Worm (Caenorhabditis elegans) whole organism, L4 larva: ENCODE measurements around the gene zak-1.

Experiments
- F10B5.3 ChIP-seq: sonication (generic microtip); optimal IDR thresholded peaks from 2 replicates; lab custom pipeline; 2016; ENCODE audit warnings: mild to moderate bottlenecking, missing genetic modification characterization, missing compliant biosample characterization
- F44E2.7 ChIP-seq: fragments of 200-800 bp; sonication (Bioruptor generic); IDR thresholded peaks from 2 replicates; pipeline ENCODE4 v2.1.2; 2022; ENCODE audit warnings: missing genetic modification characterization, missing compliant biosample characterization
- T20F7.1 ChIP-seq: fragments of 200-800 bp; sonication (Bioruptor generic); optimal IDR thresholded peaks from 2 replicates; lab custom pipeline; 2018; ENCODE audit warnings: mild to moderate bottlenecking, missing genetic modification characterization, missing compliant biosample characterization
- aha-1 ChIP-seq: fragments of 150-350 bp; peaks from one replicate; lab custom pipeline; 2014; ENCODE audit warnings: missing biosample characterization, missing genetic modification characterization
- aly-2 ChIP-seq: sonication (generic microtip); optimal IDR thresholded peaks from 2 replicates; lab custom pipeline; 2018; ENCODE audit warnings: missing biosample characterization, missing genetic modification characterization
- ama-1 ChIP-seq: fragments of 150-350 bp; optimal IDR thresholded peaks from 2 replicates; lab custom pipeline; 2014; ENCODE audit warnings: inconsistent platforms, mixed read lengths
- attf-4 ChIP-seq: sonication (generic microtip); optimal IDR thresholded peaks from 3 replicates; lab custom pipeline; 2017; ENCODE audit warnings: missing biosample characterization, missing genetic modification characterization
- ceh-20 ChIP-seq: fragments of 200-800 bp; sonication (Bioruptor generic); IDR thresholded peaks from 2 replicates; pipeline ENCODE4 v1.3.6; 2022; ENCODE audit warnings: missing genetic modification reagents, missing genetic modification characterization, missing compliant biosample characterization
- ceh-32 ChIP-seq: sonication (generic microtip); optimal IDR thresholded peaks from 2 replicates; lab custom pipeline; 2016; ENCODE audit warnings: mild to moderate bottlenecking, missing genetic modification characterization, missing compliant biosample characterization; ENCODE audit not compliant: poor library complexity
- ceh-82 ChIP-seq: sonication (generic microtip); optimal IDR thresholded peaks from 2 replicates; lab custom pipeline; 2017; ENCODE audit warnings: missing biosample characterization, missing genetic modification characterization
- daf-16 ChIP-seq, 3 experiments: sonication (generic microtip); optimal IDR thresholded peaks; 2 replicates each; lab custom pipeline; 2016 to 2017; ENCODE audit warnings: missing genetic modification characterization in 3 of 3, missing genetic modification reagents in 3 of 3, mild to moderate bottlenecking in 2 of 3, missing compliant biosample characterization in 2 of 3, missing biosample characterization in 1 of 3, moderate library complexity in 1 of 3
- dmd-6 ChIP-seq: fragments of 200-800 bp; sonication (Bioruptor generic); IDR thresholded peaks from 2 replicates; pipeline ENCODE4 v1.3.6; 2022; ENCODE audit warnings: missing genetic modification reagents, missing genetic modification characterization, missing compliant biosample characterization
- dmd-8 ChIP-seq: fragments of 200-800 bp; sonication (Bioruptor generic); IDR thresholded peaks from 2 replicates; pipeline ENCODE4 v1.3.6; 2022; ENCODE audit warnings: missing genetic modification characterization, missing compliant biosample characterization
- dmd-9 ChIP-seq: fragments of 200-800 bp; sonication (Bioruptor generic); IDR thresholded peaks from 2 replicates; pipeline ENCODE4 v1.3.6; 2022; ENCODE audit warnings: missing genetic modification reagents, missing genetic modification characterization, missing compliant biosample characterization
- dpl-1 ChIP-seq: fragments of 150-350 bp; optimal IDR thresholded peaks from 2 replicates; lab custom pipeline; 2014; ENCODE audit warnings: missing biosample characterization, missing genetic modification reagents, missing genetic modification characterization
- duxl-1 ChIP-seq: sonication (generic microtip); optimal IDR thresholded peaks from 2 replicates; lab custom pipeline; 2016; ENCODE audit warnings: mild to moderate bottlenecking, missing genetic modification characterization, moderate library complexity, missing compliant biosample characterization; ENCODE audit not compliant: poor library complexity
- dve-1 ChIP-seq: sonication (generic microtip); optimal IDR thresholded peaks from 2 replicates; lab custom pipeline; 2017; ENCODE audit warnings: antibody characterized with exemption, mild to moderate bottlenecking, missing genetic modification characterization, missing compliant biosample characterization; ENCODE audit not compliant: insufficient read depth
- egl-27 ChIP-seq: sonication (generic microtip); optimal IDR thresholded peaks from 3 replicates; lab custom pipeline; 2017; ENCODE audit warnings: missing biosample characterization, missing genetic modification reagents, missing genetic modification characterization
- hif-1 ChIP-seq, 2 experiments: sonication (generic microtip); optimal IDR thresholded peaks; 2 replicates each; lab custom pipeline; 2016 to 2017; ENCODE audit warnings: missing compliant biosample characterization in 2 of 2, missing genetic modification characterization in 2 of 2, missing genetic modification reagents in 2 of 2, missing genotype in 2 of 2, mild to moderate bottlenecking in 1 of 2
- hlh-30 ChIP-seq: sonication (generic microtip); optimal IDR thresholded peaks from 2 replicates; lab custom pipeline; 2017; ENCODE audit warnings: antibody characterized with exemption, mild to moderate bottlenecking, missing genetic modification characterization, missing compliant biosample characterization; ENCODE audit not compliant: insufficient read depth
- hmg-1.1 ChIP-seq: fragments of 200-800 bp; sonication (Bioruptor generic); IDR thresholded peaks from 2 replicates; pipeline ENCODE4 v1.3.6; 2022; ENCODE audit warnings: missing genetic modification reagents, missing genetic modification characterization, missing compliant biosample characterization
- lin-15B ChIP-seq: fragments of 150-350 bp; sonication (generic microtip); optimal IDR thresholded peaks from 3 replicates; lab custom pipeline; 2014; ENCODE audit warnings: missing biosample characterization, missing genetic modification characterization
- lsy-2 ChIP-seq, 2 experiments: fragments of 150-350 bp in 1 of 2; sonication (generic microtip) in 1 of 2; optimal IDR thresholded peaks; 2 replicates each; lab custom pipeline; 2014 to 2017; ENCODE audit warnings: missing biosample characterization in 2 of 2, missing genetic modification characterization in 2 of 2
- mdl-1 ChIP-seq, 2 experiments: fragments of 150-350 bp in 1 of 2; sonication (generic microtip) in 1 of 2; optimal IDR thresholded peaks; 2 replicates each; lab custom pipeline; 2014 to 2017; ENCODE audit warnings: missing biosample characterization in 2 of 2, missing genetic modification characterization in 2 of 2
- mdt-29 ChIP-seq: fragments of 200-800 bp; sonication (Bioruptor generic); IDR thresholded peaks from 2 replicates; pipeline ENCODE4 v1.3.6; 2022; ENCODE audit warnings: missing genetic modification reagents, missing genetic modification characterization, missing compliant biosample characterization
- mep-1 ChIP-seq: fragments of 150-350 bp; sonication (generic microtip); optimal IDR thresholded peaks from 3 replicates; lab custom pipeline; 2014; ENCODE audit warnings: missing biosample characterization, missing genetic modification characterization
- mes-2 ChIP-seq: sonication (generic microtip); optimal IDR thresholded peaks from 2 replicates; lab custom pipeline; 2016; ENCODE audit warnings: missing genotype, mild to moderate bottlenecking, missing genetic modification characterization, missing compliant biosample characterization; ENCODE audit not compliant: poor library complexity, severe bottlenecking
- mxl-3 ChIP-seq: fragments of 200-800 bp; sonication (Bioruptor generic); optimal IDR thresholded peaks from 2 replicates; lab custom pipeline; 2018; ENCODE audit warnings: mild to moderate bottlenecking, missing genetic modification characterization, missing compliant biosample characterization
- nhr-111 ChIP-seq: fragments of 200-800 bp; sonication (Bioruptor generic); optimal IDR thresholded peaks from 2 replicates; lab custom pipeline; 2018; ENCODE audit warnings: mild to moderate bottlenecking, missing genetic modification characterization, missing compliant biosample characterization
- nhr-237 ChIP-seq: sonication (generic microtip); optimal IDR thresholded peaks from 2 replicates; lab custom pipeline; 2017; ENCODE audit warnings: missing biosample characterization, missing genetic modification characterization
- nhr-28 ChIP-seq: fragments of 150-350 bp; optimal IDR thresholded peaks from 2 replicates; lab custom pipeline; 2014; ENCODE audit warnings: missing biosample characterization, missing genetic modification characterization
- nhr-48 ChIP-seq: sonication (generic microtip); optimal IDR thresholded peaks from 2 replicates; lab custom pipeline; 2016; ENCODE audit warnings: mild to moderate bottlenecking, missing genetic modification characterization, missing compliant biosample characterization
- nhr-76 ChIP-seq: fragments of 150-350 bp; optimal IDR thresholded peaks from 2 replicates; lab custom pipeline; 2014; ENCODE audit warnings: missing biosample characterization, missing genetic modification characterization
- nhr-77 ChIP-seq: fragments of 150-350 bp; optimal IDR thresholded peaks from 2 replicates; lab custom pipeline; 2014; ENCODE audit warnings: missing biosample characterization, missing genetic modification characterization
- pha-4 ChIP-seq, 2 experiments: fragments of 150-350 bp in 1 of 2; fragments of 200-800 bp in 1 of 2; sonication (Bioruptor generic) in 1 of 2; IDR thresholded peaks in 1 of 2; optimal IDR thresholded peaks in 1 of 2; 2 replicates each; pipeline versions ENCODE4 v1.3.6 to Lab custom; 2014 to 2022; ENCODE audit warnings: missing genetic modification characterization in 2 of 2, missing genetic modification reagents in 2 of 2, missing biosample characterization in 1 of 2, missing compliant biosample characterization in 1 of 2
- skn-1 ChIP-seq: fragments of 150-350 bp; optimal IDR thresholded peaks from 2 replicates; lab custom pipeline; 2014; ENCODE audit warnings: missing biosample characterization, missing genetic modification characterization
- snpc-4 ChIP-seq: fragments of 150-350 bp; optimal IDR thresholded peaks from 2 replicates; lab custom pipeline; 2014; ENCODE audit warnings: missing biosample characterization, missing genetic modification characterization
- spr-1 ChIP-seq: sonication (generic microtip); optimal IDR thresholded peaks from 2 replicates; lab custom pipeline; 2016; ENCODE audit warnings: mild to moderate bottlenecking, missing genetic modification characterization, missing compliant biosample characterization
- unc-130 ChIP-seq: sonication (generic microtip); optimal IDR thresholded peaks from 2 replicates; lab custom pipeline; 2016; ENCODE audit warnings: missing genetic modification reagents, missing genetic modification characterization, missing compliant biosample characterization
- unc-62 ChIP-seq, 3 experiments: fragments of 150-350 bp in 1 of 3; sonication (generic microtip); optimal IDR thresholded peaks in 2 of 3; peaks in 1 of 3; 1 replicate in 1 of 3; 2 replicates in 2 of 3; lab custom pipeline; 2014 to 2017; ENCODE audit warnings: missing biosample characterization in 3 of 3, missing genetic modification characterization in 3 of 3, missing genetic modification reagents in 3 of 3, missing genotype in 1 of 3

The zak-1 gene

ce11 chrIII:6895166-6895565 is 38.6 kb upstream of the zak-1 start (continued):
- TF ChIP-seq dmd-6 (GFP tag; lab: Robert Waterston, UW) = peak; percentile 98
- TF ChIP-seq attf-4 (tag; lab: Kevin White, UChicago) = no peak
- peak; percentile 14 for TF ChIP-seq dpl-1 (GFP tag; lab: Kevin White, UChicago)
- TF ChIP-seq nhr-28 (tag; lab: Kevin White, UChicago) = peak; percentile 89
- no peak for TF ChIP-seq lin-15B (tag; lab: Kevin White, UChicago)
- TF ChIP-seq duxl-1 (tag; lab: Kevin White, UChicago) = no peak
- TF ChIP-seq T20F7.1 (GFP tag; lab: Kevin White, UChicago) = peak; percentile 76
- 0 out of 2 replicates have a peak, but pooled peaks have one; percentile 47 for TF ChIP-seq ceh-20 (GFP tag; lab: Robert Waterston, UW)
- no peak for TF ChIP-seq F44E2.7 (GFP tag; lab: Robert Waterston, UW)
- TF ChIP-seq nhr-111 = no peak
- TF ChIP-seq F10B5.3 (tag; lab: Kevin White, UChicago) = no peak
- peak in 1 of 2 experiments; percentile 75 for TF ChIP-seq mdl-1 (tag; optimal IDR thresholded peaks at IDR 0.05; lab: Kevin White, UChicago)
- no peak for TF ChIP-seq nhr-237
- TF ChIP-seq dmd-8 = no peak

ce11 chrIII:6891560-6891959 is 35.0 kb upstream of the zak-1 start, which contains the start of gene K04C2.5:
K04C2.5 (minus strand) TSS chrIII:6891660.
- TF ChIP-seq skn-1 (no peak), lsy-2 (tag; optimal IDR thresholded peaks at IDR 0.05; lab: Kevin White, UChicago) (no peak), dmd-8 (no peak), hif-1 (tag; optimal IDR thresholded peaks at IDR 0.05; lab: Kevin White, UChicago) (no peak), aly-2 (tag; lab: Kevin White, UChicago) (no peak), mep-1 (tag; lab: Kevin White, UChicago) (no peak), nhr-76 (tag; lab: Kevin White, UChicago) (no peak), mdt-29 (no peak)

- TF ChIP-seq hmg-1.1 (GFP tag; lab: Robert Waterston, UW) (no peak), mep-1 (tag; lab: Kevin White, UChicago) (no peak), ceh-82 (tag; lab: Kevin White, UChicago) (no peak), lsy-2 (tag; optimal IDR thresholded peaks at IDR 0.05; lab: Kevin White, UChicago) (peak in 1 of 2 experiments; percentile 28), dpl-1 (GFP tag; lab: Kevin White, UChicago) (peak; percentile 68), aha-1 (tag; lab: Kevin White, UChicago) (peak; percentile 95), dve-1 (no peak), mes-2 (tag; lab: Kevin White, UChicago) (peak; percentile 45)
- TF ChIP-seq, all 104 proteins: peak for 4
Measured at ce11 chrIII:6888999-6889824, 32.6 kb upstream of the zak-1 start, which contains the start of the genes brd-1 and K04C2.2. brd-1 (minus strand) TSS chrIII:6889504. K04C2.2 (plus strand) TSS chrIII:6889774.

ce11 chrIII:6888497-6888896 is 31.9 kb upstream of the zak-1 start:
- TF ChIP-seq duxl-1 (tag; lab: Kevin White, UChicago) (peak; percentile 25), mep-1 (tag; lab: Kevin White, UChicago) (peak; percentile 46), unc-130 (GFP tag; lab: Kevin White, UChicago) (no peak), pha-4 (GFP tag; IDR thresholded peaks at IDR 0.05; lab: Robert Waterston, UW) (peak; percentile 66; the same call in 1 of the 2 replicates), pha-4 (tag; optimal IDR thresholded peaks at IDR 0.05; lab: Kevin White, UChicago) (no peak), ama-1 (lab: Kevin White, UChicago) (no peak), snpc-4 (tag; lab: Kevin White, UChicago) (no peak), mxl-3 (GFP tag; lab: Kevin White, UChicago) (peak; percentile 63), hlh-30 (tag; lab: Kevin White, UChicago) (peak; percentile 43), egl-27 (tag; lab: Kevin White, UChicago) (no peak), unc-62 (GFP tag; optimal IDR thresholded peaks at IDR 0.05 in 1 of 2; lab: Kevin White, UChicago) (peak in 1 of 2 experiments; percentile 7), unc-62 (tag; optimal IDR thresholded peaks at IDR 0.05; lab: Kevin White, UChicago) (no peak), skn-1 (no peak), nhr-48 (tag; lab: Kevin White, UChicago) (peak; percentile 45), mdt-29 (no peak), daf-16 (GFP tag; optimal IDR thresholded peaks at IDR 0.05; lab: Kevin White, UChicago) (peak; percentile 23 to 36), daf-16 (tag; optimal IDR thresholded peaks at IDR 0.05; lab: Kevin White, UChicago) (peak; percentile 32), ceh-32 (tag; lab: Kevin White, UChicago) (no peak), mdl-1 (tag; optimal IDR thresholded peaks at IDR 0.05; lab: Kevin White, UChicago) (peak in 1 of 2 experiments; percentile 40), dmd-9 (GFP tag; lab: Robert Waterston, UW) (0 out of 2 replicates have a peak, but pooled peaks have one; percentile 17), F10B5.3 (tag; lab: Kevin White, UChicago) (peak; percentile 16), spr-1 (tag; lab: Kevin White, UChicago) (no peak), dpl-1 (GFP tag; lab: Kevin White, UChicago) (peak; percentile 9), nhr-77 (tag; lab: Kevin White, UChicago) (no peak)
